Fruit fly (Drosophila melanogaster) whole organism, embryonic: ENCODE results near the gene Nadsyn.

ENCODE experiments used
- ATbp ChIP-seq: fragments of 200-800 bp; sonication (Bioruptor generic); optimal IDR thresholded peaks from 2 replicates; lab custom pipeline; 2017; ENCODE audit warnings: missing biosample characterization, mild to moderate bottlenecking, missing genetic modification characterization, missing genetic modification reagents
- Abd-B ChIP-seq: fragments of 200-800 bp; sonication (Bioruptor generic); optimal IDR thresholded peaks from 2 replicates; lab custom pipeline; 2018; ENCODE audit warnings: missing biosample characterization, mild to moderate bottlenecking, missing genetic modification characterization, moderate library complexity
- Bteb2 ChIP-seq: fragments of 200-800 bp; sonication (Bioruptor generic); optimal IDR thresholded peaks from 2 replicates; lab custom pipeline; 2016; ENCODE audit warnings: missing biosample characterization, missing genetic modification characterization
- CG10147 ChIP-seq: fragments of 200-800 bp; sonication (Bioruptor generic); optimal IDR thresholded peaks from 2 replicates; lab custom pipeline; 2019; ENCODE audit warnings: missing biosample characterization, mild to moderate bottlenecking, missing genetic modification characterization, moderate library complexity
- CG13624 ChIP-seq: fragments of 200-800 bp; sonication (Bioruptor generic); optimal IDR thresholded peaks from 2 replicates; lab custom pipeline; 2016; ENCODE audit warnings: missing biosample characterization, missing genetic modification characterization
- CG15479 ChIP-seq: fragments of 200-800 bp; sonication (Bioruptor generic); optimal IDR thresholded peaks from 3 replicates; lab custom pipeline; 2019; ENCODE audit warnings: missing biosample characterization, mild to moderate bottlenecking, missing genetic modification characterization, moderate library complexity
- CG3065 ChIP-seq: fragments of 200-800 bp; sonication (Bioruptor generic); optimal IDR thresholded peaks from 2 replicates; lab custom pipeline; 2016; ENCODE audit warnings: missing biosample characterization, missing genetic modification characterization
- CG34422 ChIP-seq: fragments of 200-800 bp; sonication (Bioruptor generic); IDR thresholded peaks from 3 replicates; pipeline ENCODE4 v1.3.6; 2022; ENCODE audit warnings: missing biosample characterization, missing genetic modification characterization
- CG3847 ChIP-seq: fragments of 200-800 bp; sonication (Bioruptor generic); IDR thresholded peaks from 2 replicates; pipeline ENCODE4 v1.3.6; 2022; ENCODE audit warnings: missing biosample characterization, missing genetic modification characterization
- CG4360 ChIP-seq: fragments of 200-800 bp; sonication (Bioruptor generic); IDR thresholded peaks from 2 replicates; pipeline ENCODE4 v1.3.6; 2022; ENCODE audit warnings: missing biosample characterization, missing genetic modification characterization
- CG4617 ChIP-seq: fragments of 200-800 bp; sonication (Bioruptor generic); optimal IDR thresholded peaks from 3 replicates; lab custom pipeline; 2016; ENCODE audit warnings: missing biosample characterization, missing genetic modification characterization, borderline replicate concordance
- CG8359 ChIP-seq: fragments of 200-800 bp; sonication (Bioruptor generic); optimal IDR thresholded peaks from 2 replicates; lab custom pipeline; 2017; ENCODE audit warnings: missing biosample characterization, mild to moderate bottlenecking, missing genetic modification characterization, borderline replicate concordance
- Drgx ChIP-seq: fragments of 200-800 bp; sonication (Bioruptor generic); IDR thresholded peaks from 2 replicates; pipeline ENCODE4 v1.3.6; 2022; ENCODE audit warnings: missing biosample characterization, missing genetic modification characterization
- Eip74EF ChIP-seq, 2 experiments: fragments of 200-800 bp in 1 of 2; fragments of >200 bp in 1 of 2; sonication (Bioruptor generic) in 1 of 2; optimal IDR thresholded peaks; 2 replicates each; lab custom pipeline; 2017 to 2019; ENCODE audit warnings: missing biosample characterization in 2 of 2, missing genetic modification characterization in 2 of 2, mild to moderate bottlenecking in 1 of 2, moderate library complexity in 1 of 2
- Elba2 ChIP-seq: fragments of 200-800 bp; sonication (Bioruptor generic); optimal IDR thresholded peaks from 3 replicates; lab custom pipeline; 2016; ENCODE audit warnings: missing biosample characterization, missing genetic modification characterization
- MESR4 ChIP-seq: fragments of 200-800 bp; sonication (Bioruptor generic); optimal IDR thresholded peaks from 2 replicates; lab custom pipeline; 2018; ENCODE audit warnings: missing biosample characterization, mild to moderate bottlenecking, missing genetic modification characterization, moderate library complexity
- Nf-YB ChIP-seq: fragments of 200-800 bp; sonication (Bioruptor generic); optimal IDR thresholded peaks from 3 replicates; lab custom pipeline; 2019; ENCODE audit warnings: missing biosample characterization, mild to moderate bottlenecking, missing genetic modification characterization, moderate library complexity
- Nf-YC ChIP-seq: fragments of 200-800 bp; optimal IDR thresholded peaks from 3 replicates; lab custom pipeline; 2019; ENCODE audit warnings: missing biosample characterization, mild to moderate bottlenecking, missing genetic modification characterization, moderate library complexity
- Vsx1 ChIP-seq: fragments of 200-800 bp; sonication (Bioruptor generic); optimal IDR thresholded peaks from 2 replicates; lab custom pipeline; 2017; ENCODE audit warnings: missing biosample characterization, mild to moderate bottlenecking, missing genetic modification characterization, missing genetic modification reagents
- YL-1 ChIP-seq: fragments of 200-800 bp; sonication (Bioruptor generic); optimal IDR thresholded peaks from 3 replicates; lab custom pipeline; 2017; ENCODE audit warnings: missing biosample characterization, mild to moderate bottlenecking, missing genetic modification characterization
- bigmax ChIP-seq: fragments of 200-800 bp; sonication (Bioruptor generic); optimal IDR thresholded peaks from 2 replicates; lab custom pipeline; 2018; ENCODE audit warnings: missing biosample characterization, mild to moderate bottlenecking, missing genetic modification characterization
- caup ChIP-seq: fragments of 200-800 bp; sonication (Bioruptor generic); optimal IDR thresholded peaks from 3 replicates; lab custom pipeline; 2017; ENCODE audit warnings: missing biosample characterization, mild to moderate bottlenecking, missing genetic modification characterization, moderate library complexity; ENCODE audit not compliant: severe bottlenecking
- cg ChIP-seq: fragments of 200-800 bp; sonication (Bioruptor generic); optimal IDR thresholded peaks from 3 replicates; lab custom pipeline; 2019; ENCODE audit warnings: missing biosample characterization, mild to moderate bottlenecking, missing genetic modification characterization, moderate library complexity
- crp ChIP-seq, 2 experiments: fragments of 200-800 bp; sonication (Bioruptor generic); optimal IDR thresholded peaks; 2 replicates in 1 of 2; 3 replicates in 1 of 2; lab custom pipeline; 2017; ENCODE audit warnings: missing biosample characterization in 2 of 2, missing genetic modification characterization in 2 of 2, mild to moderate bottlenecking in 1 of 2, moderate library complexity in 1 of 2
- dan ChIP-seq: fragments of 200-800 bp; sonication (Bioruptor generic); IDR thresholded peaks from 2 replicates; pipeline ENCODE4 v1.3.6; 2022; ENCODE audit warnings: missing biosample characterization, missing genetic modification characterization
- fru ChIP-seq: fragments of >200 bp; optimal IDR thresholded peaks from 2 replicates; lab custom pipeline; 2017
- grau ChIP-seq: fragments of 200-800 bp; optimal IDR thresholded peaks from 3 replicates; lab custom pipeline; 2019; ENCODE audit warnings: missing biosample characterization, mild to moderate bottlenecking, missing genetic modification characterization, moderate library complexity
- gro ChIP-seq: fragments of 200-800 bp; sonication (Bioruptor generic); optimal IDR thresholded peaks from 2 replicates; lab custom pipeline; 2016; ENCODE audit warnings: missing biosample characterization, missing genetic modification characterization
- hkb ChIP-seq, 2 experiments: fragments of 200-800 bp in 1 of 2; fragments of >200 bp in 1 of 2; sonication (Bioruptor generic) in 1 of 2; IDR thresholded peaks in 1 of 2; optimal IDR thresholded peaks in 1 of 2; 2 replicates each; pipeline versions ENCODE4 v1.3.6 to Lab custom; 2017 to 2022; ENCODE audit warnings: missing biosample characterization in 1 of 2, missing genetic modification characterization in 1 of 2
- insv ChIP-seq, 2 experiments: fragments of 200-800 bp; sonication (Bioruptor generic); optimal IDR thresholded peaks; 3 replicates each; lab custom pipeline; 2016 to 2018; ENCODE audit warnings: missing biosample characterization in 2 of 2, missing genetic modification characterization in 2 of 2
- jumu ChIP-seq: fragments of 200-800 bp; sonication (Bioruptor generic); optimal IDR thresholded peaks from 3 replicates; lab custom pipeline; 2016; ENCODE audit warnings: missing biosample characterization, missing genetic modification characterization
- mld ChIP-seq: fragments of 200-800 bp; sonication (Bioruptor generic); IDR thresholded peaks from 3 replicates; pipeline ENCODE4 v1.3.6; 2022; ENCODE audit warnings: missing biosample characterization, missing genetic modification characterization; ENCODE audit not compliant: partially characterized antibody
- nerfin-1 ChIP-seq: fragments of 200-800 bp; sonication (Bioruptor generic); optimal IDR thresholded peaks from 3 replicates; lab custom pipeline; 2019; ENCODE audit warnings: missing biosample characterization, mild to moderate bottlenecking, missing genetic modification characterization, moderate library complexity
- nmo ChIP-seq: fragments of 200-800 bp; sonication (Bioruptor generic); optimal IDR thresholded peaks from 2 replicates; lab custom pipeline; 2018; ENCODE audit warnings: missing biosample characterization, mild to moderate bottlenecking, missing genetic modification characterization, moderate library complexity
- stc ChIP-seq: fragments of 200-800 bp; sonication (Bioruptor generic); IDR thresholded peaks from 2 replicates; pipeline ENCODE4 v1.3.6; 2022; ENCODE audit warnings: missing biosample characterization, missing genetic modification characterization
- tio ChIP-seq: fragments of 200-800 bp; sonication (Bioruptor generic); optimal IDR thresholded peaks from 2 replicates; lab custom pipeline; 2017; ENCODE audit warnings: missing biosample characterization, missing genetic modification characterization, inconsistent platforms
- zen ChIP-seq: fragments of 200-800 bp; sonication (Bioruptor generic); optimal IDR thresholded peaks from 3 replicates; lab custom pipeline; 2018; ENCODE audit warnings: missing biosample characterization, mild to moderate bottlenecking, missing genetic modification characterization, moderate library complexity
- zf30C ChIP-seq: fragments of 200-800 bp; sonication (Bioruptor generic); optimal IDR thresholded peaks from 3 replicates; lab custom pipeline; 2018; ENCODE audit warnings: missing biosample characterization, mild to moderate bottlenecking, missing genetic modification characterization

Gene Nadsyn

dm6 chrX:13735322-13736173 is 17.5 kb upstream of the Nadsyn start:
- TF ChIP-seq gro (no peak), Eip74EF (GFP tag; optimal IDR thresholded peaks at IDR 0.05; lab: Kevin White, UChicago) (peak in 1 of 2 experiments; percentile 29), grau (no peak), MESR4 (GFP tag; lab: Kevin White, UChicago) (peak; percentile 38), Drgx (GFP tag; lab: Robert Waterston, UW) (peak; percentile 17; the same call in 1 of the 2 replicates), jumu (GFP tag; lab: Kevin White, UChicago) (no peak), CG13624 (no peak), Nf-YC (tag; lab: Kevin White, UChicago) (peak; percentile 4), fru (lab: Kevin White, UChicago) (no peak), tio (GFP tag; lab: Kevin White, UChicago) (no peak), caup (GFP tag; lab: Kevin White, UChicago) (peak; percentile 10), CG10147 (GFP tag; lab: Kevin White, UChicago) (no peak), CG15479 (GFP tag; lab: Kevin White, UChicago) (no peak), stc (no peak), nerfin-1 (tag; lab: Kevin White, UChicago) (peak; percentile 37), CG8359 (no peak), mld (GFP tag; lab: Robert Waterston, UW) (no peak), cg (GFP tag; lab: Kevin White, UChicago) (peak; percentile 77), Elba2 (peak; percentile 88), zen (tag; lab: Kevin White, UChicago) (peak; percentile 7), Nf-YB (GFP tag; lab: Kevin White, UChicago) (peak; percentile 11), YL-1 (peak; percentile 25), Abd-B (GFP tag; lab: Kevin White, UChicago) (no peak), hkb (optimal IDR thresholded peaks at IDR 0.05; lab: Kevin White, UChicago) (no peak), hkb (GFP tag; IDR thresholded peaks at IDR 0.05; lab: Robert Waterston, UW) (0 out of 2 replicates have a peak, but pooled peaks have one; percentile 7), Vsx1 (GFP tag; lab: Kevin White, UChicago) (peak; percentile 79), dan (GFP tag; lab: Robert Waterston, UW) (no peak), CG3847 (no peak), ATbp (GFP tag; lab: Kevin White, UChicago) (no peak), zf30C (peak; percentile 60), nmo (GFP tag; lab: Kevin White, UChicago) (peak; percentile 1), CG34422 (GFP tag; lab: Robert Waterston, UW) (peak; percentile 46; the same call in 1 of the 3 replicates), CG4360 (GFP tag; lab: Robert Waterston, UW) (0 out of 2 replicates have a peak, but pooled peaks have one; percentile 15), CG4617 (GFP tag; lab: Kevin White, UChicago) (peak; percentile 79), CG3065 (GFP tag; lab: Kevin White, UChicago) (peak; percentile 97), bigmax (GFP tag; lab: Kevin White, UChicago) (no peak), insv (GFP tag; optimal IDR thresholded peaks at IDR 0.05; lab: Kevin White, UChicago) (peak; percentile 91 to 98), Bteb2 (GFP tag; lab: Kevin White, UChicago) (no peak), crp (GFP tag; optimal IDR thresholded peaks at IDR 0.05; lab: Kevin White, UChicago) (peak in 1 of 2 experiments; percentile 26)
